Fruit fly (Drosophila melanogaster): ENCODE data around the gene orb2.

Gene orb2

dm6 chr3L:8986582-8986981, 32.3 kb upstream of the orb2 start, which contains the start of gene CG5068:
TSS of gene CG5068 (plus strand) at chr3L:8986710.
- TF ChIP-seq fkh (GFP tag; optimal IDR thresholded peaks at IDR 0.05) (peak; percentile 13), CG6276 (GFP tag; optimal IDR thresholded peaks at IDR 0.05) (no peak)

dm6 chr3L:8985848-8986320, 31.6 kb upstream of the orb2 start, which contains the start of gene Galk:
TSS of gene Galk (minus strand) at chr3L:8986091.
- TF ChIP-seq Eip75B (GFP tag; optimal IDR thresholded peaks at IDR 0.05) = no peak
- TF ChIP-seq spab (GFP tag; optimal IDR thresholded peaks at IDR 0.05) = no peak
- TF ChIP-seq fd85E (GFP tag; optimal IDR thresholded peaks at IDR 0.05) = no peak
- no peak for TF ChIP-seq CG6792 (GFP tag; optimal IDR thresholded peaks at IDR 0.05)
- TF ChIP-seq CG11902 (GFP tag; optimal IDR thresholded peaks at IDR 0.05) = no peak
- 0 out of 2 replicates have a peak, but pooled peaks have one; percentile 14 for TF ChIP-seq CG15336 (GFP tag; IDR thresholded peaks at IDR 0.05)
- no peak for TF ChIP-seq dsx (GFP tag; optimal IDR thresholded peaks at IDR 0.05; ENCODE audit: poor library complexity, severe bottlenecking)
- no peak for TF ChIP-seq Blimp-1 (GFP tag; optimal IDR thresholded peaks at IDR 0.05)
- 0 out of 2 replicates have a peak, but pooled peaks have one; percentile 32 for TF ChIP-seq CG11294 (GFP tag; IDR thresholded peaks at IDR 0.05)
- 0 out of 3 replicates have a peak, but pooled peaks have one; percentile 24 for TF ChIP-seq CG6163 (GFP tag; IDR thresholded peaks at IDR 0.05)
- peak; percentile 78 for TF ChIP-seq fkh (GFP tag; optimal IDR thresholded peaks at IDR 0.05)

dm6 chr3L:8985132-8985847, 31.0 kb upstream of the orb2 start:
- TF ChIP-seq CG6276 (GFP tag; optimal IDR thresholded peaks at IDR 0.05) (no peak), Eip78C (GFP tag) (no peak), cyc (GFP tag; optimal IDR thresholded peaks at IDR 0.05) (no peak), CG3032 (tag; optimal IDR thresholded peaks at IDR 0.05) (peak; percentile 15), Sox14 (GFP tag; optimal IDR thresholded peaks at IDR 0.05) (peak; percentile 13), CG31627 (GFP tag; optimal IDR thresholded peaks at IDR 0.05) (peak; percentile 21), CG7368 (GFP tag; optimal IDR thresholded peaks at IDR 0.05) (no peak), CG11762 (GFP tag; optimal IDR thresholded peaks at IDR 0.05; ENCODE audit: insufficient read depth) (no peak), Hr39 (GFP tag; optimal IDR thresholded peaks at IDR 0.05) (no peak), Gug (GFP tag; IDR thresholded peaks at IDR 0.05) (no peak), ss (GFP tag; optimal IDR thresholded peaks at IDR 0.05) (no peak), Met (GFP tag; optimal IDR thresholded peaks at IDR 0.05) (no peak), CG15336 (GFP tag; IDR thresholded peaks at IDR 0.05) (no peak), fkh (GFP tag; optimal IDR thresholded peaks at IDR 0.05) (no peak), CG10669 (GFP tag; optimal IDR thresholded peaks at IDR 0.05) (no peak), dac (GFP tag; optimal IDR thresholded peaks at IDR 0.05) (no peak), pdm3 (GFP tag; optimal IDR thresholded peaks at IDR 0.05) (no peak), CG8119 (GFP tag; IDR thresholded peaks at IDR 0.05) (no peak), lz (GFP tag; optimal IDR thresholded peaks at IDR 0.05) (peak; percentile 12), vri (GFP tag; optimal IDR thresholded peaks at IDR 0.05) (no peak), CG3919 (GFP tag; optimal IDR thresholded peaks at IDR 0.05) (no peak), esn (GFP tag; optimal IDR thresholded peaks at IDR 0.05) (peak; percentile 41), Sox102F (GFP tag; optimal IDR thresholded peaks at IDR 0.05) (no peak), svp (GFP tag) (peak; percentile 71), acj6 (GFP tag; optimal IDR thresholded peaks at IDR 0.05) (no peak), Eip75B (GFP tag; optimal IDR thresholded peaks at IDR 0.05) (peak; percentile 41), Ets96B (tag; optimal IDR thresholded peaks at IDR 0.05) (no peak)

- TF ChIP-seq Eip78C (GFP tag) (peak; percentile 79), CG31627 (GFP tag; optimal IDR thresholded peaks at IDR 0.05) (no peak), svp (GFP tag) (peak; percentile 75)
Measured at dm6 chr3L:8982044-8982443, 27.8 kb upstream of the orb2 start.

Measured in whole organism, prepupa.